Fruit fly (Drosophila melanogaster): ENCODE data around the gene CG10597.

The CG10597 gene

dm6 chrX:17221142-17221541, 9.7 kb downstream of the CG10597 start, which contains the start of gene CG5172:
Gene CG5172, plus strand, starts transcription at chrX:17221442.
- TF ChIP-seq noc (tag; optimal IDR thresholded peaks at IDR 0.05) = no peak

- TF ChIP-seq noc (tag; optimal IDR thresholded peaks at IDR 0.05) = no peak
Observed at dm6 chrX:17218232-17218951, 12.5 kb downstream of the CG10597 start, which contains the start of gene CG12998. Gene CG12998, plus strand, starts transcription at chrX:17218667.

dm6 chrX:17215004-17215403, 15.8 kb downstream of the CG10597 start, which contains the start of gene CG5162:
Gene CG5162, plus strand, starts transcription at chrX:17215304.
- TF ChIP-seq noc (tag; optimal IDR thresholded peaks at IDR 0.05) = no peak

dm6 chrX:17212007-17212406, 18.8 kb downstream of the CG10597 start, which contains the start of gene CG18258:
Gene CG18258, plus strand, starts transcription at chrX:17212307.
- TF ChIP-seq noc (tag; optimal IDR thresholded peaks at IDR 0.05) = no peak

dm6 chrX:17209897-17210296, 20.9 kb downstream of the CG10597 start, which contains the start of gene CG12995:
Gene CG12995, minus strand, starts transcription at chrX:17209997.
- TF ChIP-seq noc (tag; optimal IDR thresholded peaks at IDR 0.05) = no peak

- TF ChIP-seq noc (tag; optimal IDR thresholded peaks at IDR 0.05) = no peak
Observed at dm6 chrX:17207865-17208486, 22.9 kb downstream of the CG10597 start, which contains the start of gene CG32563. Gene CG32563, plus strand, starts transcription at chrX:17208436.

- TF ChIP-seq noc (tag; optimal IDR thresholded peaks at IDR 0.05) = no peak
Observed at dm6 chrX:17206046-17206445, 24.8 kb downstream of the CG10597 start, which contains the start of gene CG32564. Gene CG32564, plus strand, starts transcription at chrX:17206407.

dm6 chrX:17205028-17205427, 25.8 kb downstream of the CG10597 start:
- no peak for TF ChIP-seq noc (tag; optimal IDR thresholded peaks at IDR 0.05)

- no peak for TF ChIP-seq noc (tag; optimal IDR thresholded peaks at IDR 0.05)
Observed at dm6 chrX:17202498-17203162, 28.2 kb downstream of the CG10597 start, which contains the start of the genes TTLL1A and CG5070. Gene TTLL1A, minus strand, starts transcription at chrX:17202598. Gene CG5070, plus strand, starts transcription at chrX:17203112.

dm6 chrX:17188167-17188566, 42.7 kb downstream of the CG10597 start:
- no peak for TF ChIP-seq noc (tag; optimal IDR thresholded peaks at IDR 0.05)

dm6 chrX:17187495-17187894, 43.3 kb downstream of the CG10597 start:
- no peak for TF ChIP-seq noc (tag; optimal IDR thresholded peaks at IDR 0.05)

- TF ChIP-seq noc (tag; optimal IDR thresholded peaks at IDR 0.05) = no peak
Observed at dm6 chrX:17186432-17186831, 44.4 kb downstream of the CG10597 start.

- TF ChIP-seq noc (tag; optimal IDR thresholded peaks at IDR 0.05) = no peak
Observed at dm6 chrX:17183486-17183885, 47.4 kb downstream of the CG10597 start.

- no peak for TF ChIP-seq noc (tag; optimal IDR thresholded peaks at IDR 0.05)
Observed at dm6 chrX:17181264-17182198, 49.3 kb downstream of the CG10597 start.

dm6 chrX:17180523-17180922, 50.3 kb downstream of the CG10597 start:
- no peak for TF ChIP-seq noc (tag; optimal IDR thresholded peaks at IDR 0.05)
